Worm (Caenorhabditis elegans) whole organism, mixed stage, embryonic: Measurements from ENCODE around the gene crn-4.
A peak's percentile ranks its signal among the peaks of the same experiment; 100 is the strongest.

Source experiments
- M03D4.4 ChIP-seq: sonication (generic microtip); optimal IDR thresholded peaks from 2 replicates; lab custom pipeline; 2017; ENCODE audit warnings: mild to moderate bottlenecking, missing genetic modification characterization, missing compliant biosample characterization
- bed-3 ChIP-seq: fragments of 200-800 bp; sonication (Bioruptor generic); optimal IDR thresholded peaks from 3 replicates; lab custom pipeline; 2018; ENCODE audit warnings: mild to moderate bottlenecking, missing genetic modification characterization, moderate library complexity, missing compliant biosample characterization
- blmp-1 ChIP-seq: fragments of 150-350 bp; optimal IDR thresholded peaks from 2 replicates; lab custom pipeline; 2014; ENCODE audit warnings: missing biosample characterization, missing genetic modification characterization
- ceh-39 ChIP-seq: fragments of 150-350 bp; optimal IDR thresholded peaks from 2 replicates; lab custom pipeline; 2014; ENCODE audit warnings: missing biosample characterization, missing genetic modification characterization
- ceh-43 ChIP-seq: fragments of 200-800 bp; sonication (Bioruptor generic); optimal IDR thresholded peaks from 2 replicates; lab custom pipeline; 2018; ENCODE audit warnings: mild to moderate bottlenecking, missing genetic modification characterization, moderate library complexity, missing compliant biosample characterization
- ceh-83 ChIP-seq: fragments of 200-800 bp; sonication (Bioruptor generic); optimal IDR thresholded peaks from 2 replicates; lab custom pipeline; 2018; ENCODE audit warnings: mild to moderate bottlenecking, missing genetic modification characterization, missing compliant biosample characterization
- ces-1 ChIP-seq: fragments of 150-350 bp; optimal IDR thresholded peaks from 2 replicates; lab custom pipeline; 2014; ENCODE audit warnings: missing biosample characterization, missing genetic modification reagents, missing genetic modification characterization
- cnd-1 ChIP-seq: fragments of 200-800 bp; sonication (Bioruptor generic); optimal IDR thresholded peaks from 2 replicates; lab custom pipeline; 2018; ENCODE audit warnings: mild to moderate bottlenecking, missing genetic modification characterization, missing compliant biosample characterization
- drap-1 ChIP-seq: fragments of 200-800 bp; sonication (Bioruptor generic); optimal IDR thresholded peaks from 3 replicates; lab custom pipeline; 2018; ENCODE audit warnings: mild to moderate bottlenecking, missing genetic modification characterization, missing compliant biosample characterization
- elt-1 ChIP-seq: sonication (generic microtip); optimal IDR thresholded peaks from 2 replicates; lab custom pipeline; 2017; ENCODE audit warnings: missing genetic modification characterization, mild to moderate bottlenecking, missing compliant biosample characterization, antibody characterized with exemption, moderate library complexity, borderline replicate concordance; ENCODE audit not compliant: insufficient read depth
- elt-3 ChIP-seq: fragments of 150-350 bp; optimal IDR thresholded peaks from 2 replicates; lab custom pipeline; 2014; ENCODE audit warnings: missing biosample characterization, missing genetic modification characterization
- flh-1 ChIP-seq: fragments of 200-800 bp; sonication (Bioruptor generic); optimal IDR thresholded peaks from 2 replicates; lab custom pipeline; 2018; ENCODE audit warnings: mild to moderate bottlenecking, missing genetic modification characterization, moderate library complexity, missing compliant biosample characterization
- ham-2 ChIP-seq: fragments of 200-800 bp; sonication (Bioruptor generic); optimal IDR thresholded peaks from 2 replicates; lab custom pipeline; 2018; ENCODE audit warnings: mild to moderate bottlenecking, missing genetic modification characterization, missing compliant biosample characterization
- hlh-1 ChIP-seq: fragments of 150-350 bp; optimal IDR thresholded peaks from 2 replicates; lab custom pipeline; 2014; ENCODE audit warnings: missing biosample characterization, missing genetic modification reagents, missing genetic modification characterization
- lin-13 ChIP-seq: fragments of 150-350 bp; optimal IDR thresholded peaks from 2 replicates; lab custom pipeline; 2014; ENCODE audit warnings: missing biosample characterization, missing genetic modification characterization
- lin-32 ChIP-seq: fragments of 200-800 bp; sonication (Bioruptor generic); optimal IDR thresholded peaks from 2 replicates; lab custom pipeline; 2018; ENCODE audit warnings: mild to moderate bottlenecking, missing genetic modification characterization, missing compliant biosample characterization
- lsy-2 ChIP-seq: fragments of 150-350 bp; optimal IDR thresholded peaks from 2 replicates; lab custom pipeline; 2014; ENCODE audit warnings: missing biosample characterization, missing genetic modification characterization
- mab-5 ChIP-seq: fragments of 150-350 bp; optimal IDR thresholded peaks from 2 replicates; lab custom pipeline; 2014; ENCODE audit warnings: missing biosample characterization, missing genetic modification characterization
- mep-1 ChIP-seq: fragments of 150-350 bp; optimal IDR thresholded peaks from 2 replicates; lab custom pipeline; 2017; ENCODE audit warnings: missing biosample characterization, missing genetic modification reagents, missing genetic modification characterization, inconsistent platforms
- mls-2 ChIP-seq: sonication (generic microtip); optimal IDR thresholded peaks from 2 replicates; lab custom pipeline; 2016; ENCODE audit warnings: mild to moderate bottlenecking, missing genetic modification characterization, moderate library complexity, missing compliant biosample characterization
- nhr-12 ChIP-seq: fragments of 150-350 bp; optimal IDR thresholded peaks from 2 replicates; lab custom pipeline; 2014; ENCODE audit warnings: missing biosample characterization, missing genetic modification characterization
- nhr-2 ChIP-seq: fragments of 150-350 bp; optimal IDR thresholded peaks from 2 replicates; lab custom pipeline; 2014; ENCODE audit warnings: missing biosample characterization, missing genetic modification characterization
- nhr-237 ChIP-seq: fragments of 150-350 bp; optimal IDR thresholded peaks from 2 replicates; lab custom pipeline; 2014; ENCODE audit warnings: missing biosample characterization, missing genetic modification characterization
- nhr-28 ChIP-seq: fragments of 150-350 bp; optimal IDR thresholded peaks from 2 replicates; lab custom pipeline; 2014; ENCODE audit warnings: missing biosample characterization, missing genetic modification characterization
- nhr-76 ChIP-seq: sonication (generic microtip); optimal IDR thresholded peaks from 2 replicates; lab custom pipeline; 2017; ENCODE audit warnings: missing biosample characterization, missing genetic modification characterization
- pha-4 ChIP-seq: fragments of 150-350 bp; optimal IDR thresholded peaks from 2 replicates; lab custom pipeline; 2018; ENCODE audit warnings: missing biosample characterization, missing genetic modification reagents, missing genetic modification characterization
- sem-2 ChIP-seq: fragments of 200-800 bp; sonication (Bioruptor generic); optimal IDR thresholded peaks from 2 replicates; lab custom pipeline; 2018; ENCODE audit warnings: mild to moderate bottlenecking, missing genetic modification characterization, missing compliant biosample characterization
- snpc-4 ChIP-seq: fragments of 150-350 bp; optimal IDR thresholded peaks from 2 replicates; lab custom pipeline; 2014; ENCODE audit warnings: missing biosample characterization, missing genetic modification characterization
- sptf-1 ChIP-seq: sonication (generic microtip); optimal IDR thresholded peaks from 2 replicates; lab custom pipeline; 2017; ENCODE audit warnings: mild to moderate bottlenecking, missing genetic modification characterization, moderate library complexity, missing compliant biosample characterization
- tbx-8 ChIP-seq: fragments of 200-800 bp; sonication (Bioruptor generic); optimal IDR thresholded peaks from 2 replicates; lab custom pipeline; 2018; ENCODE audit warnings: mild to moderate bottlenecking, missing genetic modification characterization, moderate library complexity, missing compliant biosample characterization
- unc-120 ChIP-seq: sonication (generic microtip); optimal IDR thresholded peaks from 2 replicates; lab custom pipeline; 2017; ENCODE audit warnings: missing genetic modification characterization, missing compliant biosample characterization; ENCODE audit not compliant: poor library complexity, severe bottlenecking
- unc-62 ChIP-seq: fragments of 150-350 bp; optimal IDR thresholded peaks from 2 replicates; lab custom pipeline; 2014; ENCODE audit warnings: missing biosample characterization, missing genetic modification reagents, missing genetic modification characterization
- zip-8 ChIP-seq: fragments of 150-350 bp; optimal IDR thresholded peaks from 2 replicates; lab custom pipeline; 2014; ENCODE audit warnings: missing biosample characterization, missing genetic modification characterization
- ztf-11 ChIP-seq: fragments of 150-350 bp; optimal IDR thresholded peaks from 2 replicates; lab custom pipeline; 2014; ENCODE audit warnings: missing biosample characterization, missing genetic modification characterization

crn-4 gene

DNA sequence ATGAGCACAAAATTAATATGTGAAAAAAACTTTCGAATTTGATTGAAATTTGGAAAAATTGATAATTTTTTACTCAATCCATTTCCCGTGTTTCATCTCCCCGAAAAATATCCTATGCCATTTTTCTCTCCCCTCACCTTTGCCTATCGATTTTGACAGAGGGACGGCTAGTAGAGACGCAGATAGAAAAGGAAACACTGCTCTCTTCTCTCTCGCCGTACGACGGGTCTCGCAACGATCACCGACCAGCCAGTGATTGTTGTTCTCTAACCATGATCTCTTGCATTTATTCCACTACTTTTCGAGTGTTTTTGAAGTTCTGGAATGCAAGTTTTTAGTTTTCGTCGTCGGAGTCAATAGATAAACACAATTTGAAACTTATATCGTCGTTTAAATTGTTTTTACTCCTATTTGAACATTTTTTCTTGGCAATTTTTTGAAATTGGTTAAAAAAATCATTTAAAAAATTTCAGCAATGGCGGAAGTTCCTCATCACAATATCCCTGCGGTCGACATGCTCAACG is 20.4 kb downstream of the crn-4 start, which contains the start of gene vha-15:
Gene vha-15, plus strand, starts transcription at position 474 of the 524 bp plus-strand sequence.
- TF ChIP-seq flh-1 (GFP tag; lab: Kevin White, UChicago) (no peak), mab-5 (no peak), nhr-2 (tag; lab: Kevin White, UChicago) (peak; percentile 10), ceh-83 (no peak), pha-4 (tag; lab: Kevin White, UChicago) (peak; percentile 78), bed-3 (GFP tag; lab: Kevin White, UChicago) (no peak), ceh-39 (tag; lab: Kevin White, UChicago) (peak; percentile 87), sptf-1 (tag; lab: Kevin White, UChicago) (no peak), zip-8 (tag; lab: Kevin White, UChicago) (no peak), ceh-43 (no peak), nhr-76 (tag; lab: Kevin White, UChicago) (no peak), unc-62 (GFP tag; lab: Kevin White, UChicago) (peak; percentile 56), ham-2 (GFP tag; lab: Kevin White, UChicago) (peak; percentile 10), hlh-1 (tag; lab: Kevin White, UChicago) (peak; percentile 60), lsy-2 (tag; lab: Kevin White, UChicago) (peak; percentile 88), cnd-1 (tag; lab: Kevin White, UChicago) (peak; percentile 12), nhr-237 (tag; lab: Kevin White, UChicago) (peak; percentile 79), sem-2 (GFP tag; lab: Kevin White, UChicago) (no peak), unc-120 (tag; lab: Kevin White, UChicago) (peak; percentile 31), mep-1 (tag; lab: Kevin White, UChicago) (peak; percentile 76), drap-1 (GFP tag; lab: Kevin White, UChicago) (peak; percentile 25), mls-2 (tag; lab: Kevin White, UChicago) (peak; percentile 45), M03D4.4 (no peak), ces-1 (peak; percentile 65), lin-32 (GFP tag; lab: Kevin White, UChicago) (peak; percentile 64), lin-13 (no peak), nhr-12 (tag; lab: Kevin White, UChicago) (no peak)

ce11 chrX:2233929-2234328 is 24.0 kb downstream of the crn-4 start, which contains the start of gene T14F9.2:
Gene T14F9.2, plus strand, starts transcription at chrX:2234324.
- TF ChIP-seq nhr-76 (tag; lab: Kevin White, UChicago): no peak
- TF ChIP-seq lin-32 (GFP tag; lab: Kevin White, UChicago): peak; percentile 26
- no peak for TF ChIP-seq cnd-1 (tag; lab: Kevin White, UChicago)
- no peak for TF ChIP-seq elt-3
- TF ChIP-seq elt-1 (tag; lab: Kevin White, UChicago): peak; percentile 78
- TF ChIP-seq drap-1 (GFP tag; lab: Kevin White, UChicago): no peak
- no peak for TF ChIP-seq sem-2 (GFP tag; lab: Kevin White, UChicago)
- TF ChIP-seq unc-62 (GFP tag; lab: Kevin White, UChicago): no peak
- no peak for TF ChIP-seq bed-3 (GFP tag; lab: Kevin White, UChicago)
- peak; percentile 12 for TF ChIP-seq nhr-2 (tag; lab: Kevin White, UChicago)
- no peak for TF ChIP-seq blmp-1 (tag; lab: Kevin White, UChicago)
- TF ChIP-seq ces-1: peak; percentile 11
- no peak for TF ChIP-seq mls-2 (tag; lab: Kevin White, UChicago)
- TF ChIP-seq ceh-43: no peak
- TF ChIP-seq M03D4.4: no peak
- TF ChIP-seq tbx-8 (GFP tag; lab: Kevin White, UChicago): no peak
- no peak for TF ChIP-seq flh-1 (GFP tag; lab: Kevin White, UChicago)
- no peak for TF ChIP-seq ceh-83
- peak; percentile 59 for TF ChIP-seq hlh-1 (tag; lab: Kevin White, UChicago)
- no peak for TF ChIP-seq ztf-11
- TF ChIP-seq ceh-39 (tag; lab: Kevin White, UChicago): peak; percentile 0
- TF ChIP-seq, all 35 proteins: peak for 6

DNA sequence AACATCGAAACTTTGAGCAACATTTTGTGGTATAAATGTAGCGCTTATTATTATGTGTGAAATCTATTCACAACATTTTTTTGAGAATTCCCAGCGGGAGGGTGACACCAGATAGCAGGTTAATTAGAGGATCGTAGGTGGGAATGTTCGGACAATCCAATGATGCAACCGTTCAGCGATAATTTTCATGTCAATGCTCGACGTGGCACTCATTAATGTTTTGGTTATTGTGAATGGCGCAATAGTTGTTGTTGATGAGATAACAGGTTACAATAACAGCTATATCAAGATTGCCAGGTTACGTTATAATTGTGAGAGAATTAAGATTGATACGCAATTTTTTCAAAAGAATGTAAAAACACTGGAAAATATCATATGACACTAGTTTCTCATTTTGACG is 26.6 kb downstream of the crn-4 start:
- TF ChIP-seq ces-1: no peak
- TF ChIP-seq cnd-1 (tag; lab: Kevin White, UChicago): no peak
- TF ChIP-seq nhr-28: no peak
- peak; percentile 12 for TF ChIP-seq elt-1 (tag; lab: Kevin White, UChicago)
- TF ChIP-seq hlh-1 (tag; lab: Kevin White, UChicago): no peak
- no peak for TF ChIP-seq pha-4 (tag; lab: Kevin White, UChicago)
- peak; percentile 69 for TF ChIP-seq zip-8 (tag; lab: Kevin White, UChicago)
- TF ChIP-seq unc-120 (tag; lab: Kevin White, UChicago): no peak
- no peak for TF ChIP-seq ceh-83
- no peak for TF ChIP-seq lin-13
- no peak for TF ChIP-seq sptf-1 (tag; lab: Kevin White, UChicago)
- TF ChIP-seq ham-2 (GFP tag; lab: Kevin White, UChicago): no peak
- no peak for TF ChIP-seq mep-1 (tag; lab: Kevin White, UChicago)
- no peak for TF ChIP-seq snpc-4 (tag; lab: Kevin White, UChicago)
- no peak for TF ChIP-seq ceh-43
- no peak for TF ChIP-seq mls-2 (tag; lab: Kevin White, UChicago)
- peak; percentile 94 for TF ChIP-seq nhr-2 (tag; lab: Kevin White, UChicago)
- TF ChIP-seq ztf-11: no peak
